Worm (Caenorhabditis elegans): ENCODE measurements around the gene C28A5.2.
A peak's percentile ranks its signal among the peaks of the same experiment; 100 is the strongest.

Gene C28A5.2

ce11 chrIII:4428797-4429196 lies 10.5 kb downstream of the C28A5.2 start (continued):
- TF ChIP-seq snpc-4 (GFP tag; optimal IDR thresholded peaks at IDR 0.05), result no peak
- TF ChIP-seq snpc-4 (tag; optimal IDR thresholded peaks at IDR 0.05), result peak; percentile 7 to 87 (median 58)
- no peak for TF ChIP-seq gei-17 (GFP tag; optimal IDR thresholded peaks at IDR 0.05)
- TF ChIP-seq him-1 (tag; optimal IDR thresholded peaks at IDR 0.05), result peak; percentile 54
- TF ChIP-seq cebp-1 (GFP tag; IDR thresholded peaks at IDR 0.05), result no peak
- peak; percentile 46 for TF ChIP-seq cebp-1 (tag; optimal IDR thresholded peaks at IDR 0.05)
- TF ChIP-seq pbrm-1 (GFP tag; IDR thresholded peaks at IDR 0.05), result peak; percentile 42; the same call in 1 of the 2 replicates
- no peak for TF ChIP-seq efl-1 (GFP tag; optimal IDR thresholded peaks at IDR 0.05)
- no peak for TF ChIP-seq dpl-1 (GFP tag; optimal IDR thresholded peaks at IDR 0.05)
- TF ChIP-seq K12H6.12 (tag; optimal IDR thresholded peaks at IDR 0.05), result no peak
- no peak for TF ChIP-seq Y95B8A.8 (GFP tag; IDR thresholded peaks at IDR 0.05)
- TF ChIP-seq ceh-100 (GFP tag; IDR thresholded peaks at IDR 0.05), result no peak
- TF ChIP-seq B0336.3 (GFP tag; IDR thresholded peaks at IDR 0.05), result peak; percentile 20; the same call in 1 of the 2 replicates
- 0 out of 2 replicates have a peak, but pooled peaks have one; percentile 17 for TF ChIP-seq rcor-1 (GFP tag; IDR thresholded peaks at IDR 0.05)
- TF ChIP-seq F52B5.7 (tag; optimal IDR thresholded peaks at IDR 0.05), result peak; percentile 29
- TF ChIP-seq bed-1 (GFP tag; IDR thresholded peaks at IDR 0.05), result 0 out of 2 replicates have a peak, but pooled peaks have one; percentile 59
- TF ChIP-seq ztf-22 (GFP tag; optimal IDR thresholded peaks at IDR 0.05), result no peak
- no peak for TF ChIP-seq hlh-26 (GFP tag; conservative IDR thresholded peaks at IDR 0.05)
- no peak for TF ChIP-seq madf-3 (GFP tag; IDR thresholded peaks at IDR 0.05)
- no peak for TF ChIP-seq madf-10 (tag; optimal IDR thresholded peaks at IDR 0.05)
- TF ChIP-seq ztf-26 (tag; optimal IDR thresholded peaks at IDR 0.05), result no peak
- no peak for TF ChIP-seq lsy-27 (tag; optimal IDR thresholded peaks at IDR 0.05; ENCODE audit: borderline replicate concordance, insufficient read depth)
- peak; percentile 88 for TF ChIP-seq tbp1 (GFP tag; optimal IDR thresholded peaks at IDR 0.05)
- peak; percentile 89; the same call in 1 of the 2 replicates for TF ChIP-seq lin-26 (GFP tag; IDR thresholded peaks at IDR 0.05)
- TF ChIP-seq ceh-40 (GFP tag; IDR thresholded peaks at IDR 0.05), result no peak
- TF ChIP-seq hrde-1 (tag; optimal IDR thresholded peaks at IDR 0.05; ENCODE audit: borderline replicate concordance), result no peak
- TF ChIP-seq snpc-3.4 (tag; optimal IDR thresholded peaks at IDR 0.05), result peak; percentile 40
- TF ChIP-seq rec-8 (tag; optimal IDR thresholded peaks at IDR 0.05), result peak in 1 of 2 experiments; percentile 30
- peak; percentile 61 for TF ChIP-seq madf-8 (GFP tag; conservative IDR thresholded peaks at IDR 0.05)
- TF ChIP-seq chd-7 (tag; optimal IDR thresholded peaks at IDR 0.05), result peak; percentile 6
- TF ChIP-seq nfyb-1 (GFP tag; IDR thresholded peaks at IDR 0.05), result peak; percentile 73
- peak; percentile 13 for TF ChIP-seq nhr-80 (tag; optimal IDR thresholded peaks at IDR 0.05)
- TF ChIP-seq D2030.7 (GFP tag; IDR thresholded peaks at IDR 0.05), result peak; percentile 67
- peak; percentile 7; the same call in 1 of the 2 replicates for TF ChIP-seq F33H1.4 (GFP tag; IDR thresholded peaks at IDR 0.05)
- no peak for TF ChIP-seq B0035.1 (tag; optimal IDR thresholded peaks at IDR 0.05)
- peak; percentile 42 for TF ChIP-seq egrh-3 (GFP tag; IDR thresholded peaks at IDR 0.05)
- TF ChIP-seq nhr-90 (tag; optimal IDR thresholded peaks at IDR 0.05), result peak; percentile 34
- peak; percentile 54 for TF ChIP-seq hmg-1.2 (GFP tag; IDR thresholded peaks at IDR 0.05)
- no peak for TF ChIP-seq T07F8.4 (tag; optimal IDR thresholded peaks at IDR 0.05)
- no peak for TF ChIP-seq ama-1 (optimal IDR thresholded peaks at IDR 0.05)
- peak in 1 of 2 experiments; percentile 64 for TF ChIP-seq ama-1 (GFP tag; optimal IDR thresholded peaks at IDR 0.05)
- no peak for TF ChIP-seq attf-3 (GFP tag; conservative IDR thresholded peaks at IDR 0.05)
- 0 out of 2 replicates have a peak, but pooled peaks have one; percentile 57 for TF ChIP-seq ceh-58 (GFP tag; IDR thresholded peaks at IDR 0.05)
- TF ChIP-seq fkh-3 (tag; optimal IDR thresholded peaks at IDR 0.05), result no peak
- no peak for TF ChIP-seq nfya-2 (GFP tag; IDR thresholded peaks at IDR 0.05)
- TF ChIP-seq aptf-2 (GFP tag; conservative IDR thresholded peaks at IDR 0.05), result no peak
- no peak for TF ChIP-seq snpc-1.3 (tag; optimal IDR thresholded peaks at IDR 0.05; ENCODE audit: insufficient read depth)
- peak; percentile 26 for TF ChIP-seq lsl-1 (GFP tag; optimal IDR thresholded peaks at IDR 0.05)
- peak; percentile 25 for TF ChIP-seq lin-54 (GFP tag; optimal IDR thresholded peaks at IDR 0.05)
